Fruit fly (Drosophila melanogaster): Measurements from ENCODE around the gene Or98b.
A peak's percentile ranks its signal among the peaks of the same experiment; 100 is the strongest.

Or98b gene

DNA sequence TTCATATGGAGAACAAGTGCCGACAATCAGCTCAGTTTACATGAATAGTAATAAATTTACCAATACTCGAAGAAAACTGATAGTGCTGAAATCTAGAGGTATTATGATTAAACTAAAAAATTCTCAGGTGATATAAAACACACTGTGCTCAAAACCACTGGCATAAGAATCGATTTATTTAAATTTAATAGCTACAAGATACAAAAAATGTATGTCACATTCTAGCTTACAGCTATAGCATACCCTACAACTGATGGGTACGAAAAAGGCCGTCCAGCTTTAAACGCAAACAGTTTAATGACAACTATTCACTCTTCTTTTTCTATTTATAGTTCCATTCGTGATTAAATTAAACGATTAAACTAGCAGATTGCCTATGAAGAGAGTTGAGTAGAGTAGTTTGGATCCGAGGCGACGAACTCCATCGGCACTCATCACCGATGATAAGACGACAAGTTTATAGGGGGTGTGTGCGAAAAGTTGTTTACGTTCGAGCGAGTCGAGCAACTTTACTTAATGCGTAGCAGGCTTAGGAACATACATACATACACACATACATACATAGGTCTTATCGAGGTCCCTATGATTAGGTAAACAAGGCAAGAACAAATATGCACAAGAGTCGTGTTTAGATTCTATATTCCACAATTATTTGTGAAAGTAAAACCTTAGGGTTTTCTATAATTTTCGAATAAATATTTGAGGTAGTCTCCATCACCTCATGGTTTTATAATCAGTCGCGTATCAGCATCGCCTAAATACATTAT lies 23.1 kb upstream of the Or98b start (continued):
- TF ChIP-seq mirr (GFP tag; optimal IDR thresholded peaks at IDR 0.05), result peak; percentile 16
- peak; percentile 44 for TF ChIP-seq CG32772 (GFP tag; IDR thresholded peaks at IDR 0.05)
- peak; percentile 43 for TF ChIP-seq CG11696 (GFP tag; IDR thresholded peaks at IDR 0.05)
- no peak for TF ChIP-seq knrl (GFP tag; IDR thresholded peaks at IDR 0.05; ENCODE audit: partially characterized antibody)
- peak; percentile 2 for TF ChIP-seq pum (GFP tag; optimal IDR thresholded peaks at IDR 0.05)
- peak; percentile 82 for TF ChIP-seq mam (GFP tag; optimal IDR thresholded peaks at IDR 0.05)
- TF ChIP-seq Xbp1 (GFP tag; optimal IDR thresholded peaks at IDR 0.05), result peak; percentile 67
- TF ChIP-seq D19A (tag; optimal IDR thresholded peaks at IDR 0.05), result peak; percentile 20
- TF ChIP-seq CG42726 (GFP tag; IDR thresholded peaks at IDR 0.05; ENCODE audit: partially characterized antibody), result no peak
- peak; percentile 47 for TF ChIP-seq slp2 (GFP tag; optimal IDR thresholded peaks at IDR 0.05)
- peak; percentile 56 for TF ChIP-seq odd (GFP tag; optimal IDR thresholded peaks at IDR 0.05)
- peak; percentile 55 for TF ChIP-seq H2.0 (GFP tag; IDR thresholded peaks at IDR 0.05)
- no peak for TF ChIP-seq CG12299 (tag; optimal IDR thresholded peaks at IDR 0.05)
- peak; percentile 43 for TF ChIP-seq vfl (GFP tag; optimal IDR thresholded peaks at IDR 0.05)
- TF ChIP-seq hb (GFP tag; IDR thresholded peaks at IDR 0.05; ENCODE audit: partially characterized antibody), result no peak
- peak; percentile 43 for TF ChIP-seq CG11723 (GFP tag; optimal IDR thresholded peaks at IDR 0.05)
- no peak for TF ChIP-seq Sin3A (optimal IDR thresholded peaks at IDR 0.05)
- TF ChIP-seq HLH54F (GFP tag; optimal IDR thresholded peaks at IDR 0.05), result peak; percentile 49
- peak; percentile 41 for TF ChIP-seq CG6765 (GFP tag; optimal IDR thresholded peaks at IDR 0.05)
- no peak for TF ChIP-seq CG14860 (GFP tag; IDR thresholded peaks at IDR 0.05; ENCODE audit: partially characterized antibody)
- no peak for TF ChIP-seq yki (optimal IDR thresholded peaks at IDR 0.05)
- peak; percentile 77 for TF ChIP-seq wdn (GFP tag; IDR thresholded peaks at IDR 0.05)
- TF ChIP-seq H15 (GFP tag; IDR thresholded peaks at IDR 0.05), result peak; percentile 40
- TF ChIP-seq Gug (GFP tag; IDR thresholded peaks at IDR 0.05), result peak; percentile 59; the same call in 3 of the 4 replicates
- no peak; the same call in 2 of the 3 replicates for TF ChIP-seq CG34422 (GFP tag; IDR thresholded peaks at IDR 0.05)
- peak; percentile 4 for TF ChIP-seq trem (tag; optimal IDR thresholded peaks at IDR 0.05)
- TF ChIP-seq stwl (tag; optimal IDR thresholded peaks at IDR 0.05), result peak; percentile 20
- TF ChIP-seq CG15479 (GFP tag; optimal IDR thresholded peaks at IDR 0.05), result peak; percentile 61
- TF ChIP-seq nau (GFP tag; optimal IDR thresholded peaks at IDR 0.05), result peak; percentile 76
- peak; percentile 30; the same call in 1 of the 3 replicates for TF ChIP-seq CG7357 (GFP tag; IDR thresholded peaks at IDR 0.05)
- TF ChIP-seq lola (GFP tag; optimal IDR thresholded peaks at IDR 0.05), result peak in 1 of 3 experiments; percentile 75
- TF ChIP-seq E2f2 (GFP tag; IDR thresholded peaks at IDR 0.05), result peak; percentile 42
- TF ChIP-seq CG3163 (GFP tag; optimal IDR thresholded peaks at IDR 0.05), result peak; percentile 62
- peak; percentile 60 for TF ChIP-seq fd3F (GFP tag; optimal IDR thresholded peaks at IDR 0.05)
- peak; percentile 83 for TF ChIP-seq CG16779 (GFP tag; IDR thresholded peaks at IDR 0.05)
- TF ChIP-seq HLHmδ (GFP tag; optimal IDR thresholded peaks at IDR 0.05), result peak; percentile 42
- TF ChIP-seq CG15696 (tag; optimal IDR thresholded peaks at IDR 0.05), result peak; percentile 94
- TF ChIP-seq fd96Cb (tag; optimal IDR thresholded peaks at IDR 0.05), result peak; percentile 40
- peak; percentile 87 for TF ChIP-seq sug (tag; optimal IDR thresholded peaks at IDR 0.05)
- peak; percentile 62 for TF ChIP-seq CG12155 (GFP tag; optimal IDR thresholded peaks at IDR 0.05)
- peak; percentile 49 for TF ChIP-seq tio (GFP tag; optimal IDR thresholded peaks at IDR 0.05)
- peak; percentile 49 for TF ChIP-seq B-H2 (GFP tag; optimal IDR thresholded peaks at IDR 0.05)
- 0 out of 2 replicates have a peak, but pooled peaks have one; percentile 42 for TF ChIP-seq wor (GFP tag; IDR thresholded peaks at IDR 0.05)
- TF ChIP-seq nerfin-2 (GFP tag; IDR thresholded peaks at IDR 0.05; ENCODE audit: partially characterized antibody), result no peak
- peak; percentile 36 for TF ChIP-seq Chrac-16 (GFP tag; optimal IDR thresholded peaks at IDR 0.05)
- peak; percentile 54 for TF ChIP-seq fu2 (GFP tag; optimal IDR thresholded peaks at IDR 0.05)
- no peak for TF ChIP-seq MESR4 (GFP tag; optimal IDR thresholded peaks at IDR 0.05)
- peak; percentile 63 for TF ChIP-seq CG11504 (tag; optimal IDR thresholded peaks at IDR 0.05)
- peak; percentile 46 for TF ChIP-seq sqz (GFP tag; optimal IDR thresholded peaks at IDR 0.05)
